Worm (Caenorhabditis elegans) whole organism, L4/young adult: ENCODE measurements around the gene fat-4.

Experiments
- W03F9.2 ChIP-seq: fragments of 150-350 bp; optimal IDR thresholded peaks from 2 replicates; lab custom pipeline; 2014; ENCODE audit warnings: missing biosample characterization, missing genetic modification characterization
- dao-5 ChIP-seq: sonication (generic microtip); optimal IDR thresholded peaks from 2 replicates; lab custom pipeline; 2016; ENCODE audit warnings: missing genotype, missing genetic modification characterization, moderate library complexity, missing compliant biosample characterization
- him-1 ChIP-seq: sonication (generic microtip); optimal IDR thresholded peaks from 2 replicates; lab custom pipeline; 2016; ENCODE audit warnings: missing genotype, missing genetic modification reagents, missing genetic modification characterization, missing compliant biosample characterization

DNA sequence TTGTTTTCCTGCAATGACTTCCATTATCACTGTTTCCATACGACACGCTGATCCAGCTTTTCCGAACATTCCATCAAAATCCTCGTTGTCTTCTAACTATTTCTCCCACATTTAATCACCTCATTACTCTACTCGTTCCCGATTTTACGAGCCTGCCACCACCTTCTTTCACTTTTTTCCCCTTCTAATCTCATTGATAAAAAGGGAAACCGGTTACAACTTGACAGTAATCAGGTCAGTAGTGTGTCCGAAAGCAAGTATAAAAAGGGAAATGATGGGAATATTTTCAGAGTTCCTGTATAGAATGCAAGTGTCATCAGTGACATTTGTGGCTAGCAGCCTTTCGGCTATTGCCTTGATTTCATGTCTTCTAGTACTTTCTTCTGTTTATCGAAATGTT lies 22.4 kb downstream of the fat-4 start, which contains the start of gene col-123:
- TF ChIP-seq him-1 (tag; lab: Kevin White, UChicago) (no peak), dao-5 (tag; lab: Kevin White, UChicago) (no peak), W03F9.2 (no peak)
